Worm (Caenorhabditis elegans) whole organism, L4 larva: ENCODE results near the gene F52B10.3.

Experiments used
- R02D3.7 ChIP-seq: fragments of 150-350 bp; sonication (generic microtip); optimal IDR thresholded peaks from 3 replicates; lab custom pipeline; 2014; ENCODE audit warnings: missing biosample characterization, missing genetic modification characterization
- Y75B8A.6 ChIP-seq: fragments of 200-800 bp; sonication (Bioruptor generic); IDR thresholded peaks from 2 replicates; pipeline ENCODE4 v1.3.6; 2022; ENCODE audit warnings: missing genetic modification reagents, missing genetic modification characterization, missing compliant biosample characterization
- aha-1 ChIP-seq: fragments of 150-350 bp; peaks from one replicate; lab custom pipeline; 2014; ENCODE audit warnings: missing biosample characterization, missing genetic modification characterization
- lin-13 ChIP-seq: fragments of 150-350 bp; optimal IDR thresholded peaks from 2 replicates; lab custom pipeline; 2014; ENCODE audit warnings: missing biosample characterization, missing genetic modification reagents, missing genetic modification characterization
- lsy-2 ChIP-seq, 2 experiments: fragments of 150-350 bp in 1 of 2; sonication (generic microtip) in 1 of 2; optimal IDR thresholded peaks; 2 replicates each; lab custom pipeline; 2014 to 2017; ENCODE audit warnings: missing biosample characterization in 2 of 2, missing genetic modification characterization in 2 of 2
- pha-4 ChIP-seq, 2 experiments: fragments of 150-350 bp in 1 of 2; fragments of 200-800 bp in 1 of 2; sonication (Bioruptor generic) in 1 of 2; IDR thresholded peaks in 1 of 2; optimal IDR thresholded peaks in 1 of 2; 2 replicates each; pipeline versions ENCODE4 v1.3.6 to Lab custom; 2014 to 2022; ENCODE audit warnings: missing genetic modification characterization in 2 of 2, missing genetic modification reagents in 2 of 2, missing biosample characterization in 1 of 2, missing compliant biosample characterization in 1 of 2
- snpc-4 ChIP-seq: fragments of 150-350 bp; optimal IDR thresholded peaks from 2 replicates; lab custom pipeline; 2014; ENCODE audit warnings: missing biosample characterization, missing genetic modification characterization
- zag-1 ChIP-seq: fragments of 150-350 bp; optimal IDR thresholded peaks from 2 replicates; lab custom pipeline; 2014; ENCODE audit warnings: missing biosample characterization, missing genetic modification characterization
- zfp-2 ChIP-seq: sonication (generic microtip); optimal IDR thresholded peaks from 2 replicates; lab custom pipeline; 2016; ENCODE audit warnings: mild to moderate bottlenecking, missing genetic modification characterization, missing compliant biosample characterization

- TF ChIP-seq snpc-4 (tag; lab: Kevin White, UChicago): no peak
- no peak for TF ChIP-seq zfp-2 (tag; lab: Kevin White, UChicago)
- no peak for TF ChIP-seq lin-13 (GFP tag; lab: Kevin White, UChicago)
- no peak for TF ChIP-seq pha-4 (GFP tag; IDR thresholded peaks at IDR 0.05; lab: Robert Waterston, UW)
- no peak for TF ChIP-seq pha-4 (tag; optimal IDR thresholded peaks at IDR 0.05; lab: Kevin White, UChicago)
- no peak for TF ChIP-seq Y75B8A.6 (GFP tag; lab: Robert Waterston, UW)
- no peak for TF ChIP-seq lsy-2 (tag; optimal IDR thresholded peaks at IDR 0.05; lab: Kevin White, UChicago)
- no peak for TF ChIP-seq zag-1 (tag; lab: Kevin White, UChicago)
- no peak for TF ChIP-seq R02D3.7 (tag; lab: Kevin White, UChicago)
- no peak for TF ChIP-seq aha-1 (tag; lab: Kevin White, UChicago)
These were observed 41.4 kb upstream of the F52B10.3 start for ce11 chrX:2939526-2939925.
